Worm (Caenorhabditis elegans) whole organism, L2 larva: ENCODE results near the gene ZK1320.11.

Experiments
- ama-1 ChIP-seq: fragments of 150-350 bp; optimal IDR thresholded peaks from 2 replicates; lab custom pipeline; 2018; ENCODE audit warnings: inconsistent platforms
- egl-27 ChIP-seq: sonication (generic microtip); optimal IDR thresholded peaks from 3 replicates; lab custom pipeline; 2017; ENCODE audit warnings: missing biosample characterization, missing genetic modification reagents, missing genetic modification characterization
- elt-3 ChIP-seq: sonication (generic microtip); optimal IDR thresholded peaks from 2 replicates; lab custom pipeline; 2017; ENCODE audit warnings: missing biosample characterization, missing genetic modification characterization
- fos-1 ChIP-seq: fragments of 150-350 bp; optimal IDR thresholded peaks from 2 replicates; lab custom pipeline; 2014; ENCODE audit warnings: missing biosample characterization, missing genetic modification characterization
- lin-13 ChIP-seq: fragments of 150-350 bp; optimal IDR thresholded peaks from 2 replicates; lab custom pipeline; 2014; ENCODE audit warnings: missing biosample characterization, missing genetic modification reagents, missing genetic modification characterization
- lin-39 ChIP-seq: fragments of 150-350 bp; optimal IDR thresholded peaks from 2 replicates; lab custom pipeline; 2014; ENCODE audit warnings: missing biosample characterization, missing genetic modification reagents, missing genetic modification characterization
- mdl-1 ChIP-seq, 2 experiments: fragments of 150-350 bp in 1 of 2; sonication (generic microtip) in 1 of 2; optimal IDR thresholded peaks; 2 replicates each; lab custom pipeline; 2017; ENCODE audit warnings: missing biosample characterization in 2 of 2, missing genetic modification characterization in 2 of 2
- nhr-6 ChIP-seq: fragments of 150-350 bp; optimal IDR thresholded peaks from 2 replicates; lab custom pipeline; 2014; ENCODE audit warnings: missing biosample characterization, missing genetic modification characterization
- unc-39 ChIP-seq: fragments of 150-350 bp; optimal IDR thresholded peaks from 2 replicates; lab custom pipeline; 2014; ENCODE audit warnings: missing biosample characterization, missing genetic modification characterization
- unc-62 ChIP-seq: fragments of 150-350 bp; optimal IDR thresholded peaks from 2 replicates; lab custom pipeline; 2014; ENCODE audit warnings: missing biosample characterization, missing genetic modification reagents, missing genetic modification characterization

ce11 chrII:9617902-9618245, 49.5 kb upstream of the ZK1320.11 start:
- TF ChIP-seq mdl-1 (tag; optimal IDR thresholded peaks at IDR 0.05; lab: Kevin White, UChicago): no peak
- TF ChIP-seq fos-1 (tag; lab: Kevin White, UChicago): no peak
- TF ChIP-seq unc-62 (GFP tag; lab: Kevin White, UChicago): no peak
- TF ChIP-seq nhr-6 (tag; lab: Kevin White, UChicago): no peak
- TF ChIP-seq lin-39 (tag; lab: Kevin White, UChicago): no peak
- no peak for TF ChIP-seq elt-3 (tag; lab: Kevin White, UChicago)
- no peak for TF ChIP-seq unc-39
- no peak for TF ChIP-seq ama-1 (lab: Kevin White, UChicago)
- TF ChIP-seq lin-13 (GFP tag; lab: Kevin White, UChicago): no peak
- TF ChIP-seq egl-27 (tag; lab: Kevin White, UChicago): no peak
